Worm (Caenorhabditis elegans): ENCODE measurements around the gene C02B4.3.

- TF ChIP-seq flt-1 (GFP tag; IDR thresholded peaks at IDR 0.05) (no peak), klf-2 (GFP tag; conservative IDR thresholded peaks at IDR 0.05) (no peak), tab-1 (GFP tag; IDR thresholded peaks at IDR 0.05) (no peak), ztf-23 (GFP tag; IDR thresholded peaks at IDR 0.05) (no peak), T22C8.4 (GFP tag; IDR thresholded peaks at IDR 0.05) (no peak), ref-1 (GFP tag; conservative IDR thresholded peaks at IDR 0.05) (no peak), ztf-29 (GFP tag; IDR thresholded peaks at IDR 0.05) (no peak)
These were observed 18.9 kb upstream of the C02B4.3 start, which contains the start of gene adt-1 for ce11 chrX:12678532-12678931.
